Fruit fly (Drosophila melanogaster) whole organism, prepupa: ENCODE measurements around the gene Rpt3R.

Experiments
- Blimp-1 ChIP-seq: fragments of 200-800 bp; sonication (Bioruptor generic); optimal IDR thresholded peaks from 3 replicates; lab custom pipeline; 2017; ENCODE audit warnings: missing biosample characterization, missing genetic modification characterization, mild to moderate bottlenecking, moderate library complexity, missing genetic modification reagents
- CG10631 ChIP-seq: fragments of 200-800 bp; sonication (Bioruptor generic); optimal IDR thresholded peaks from 2 replicates; lab custom pipeline; 2016; ENCODE audit warnings: missing biosample characterization, missing genetic modification characterization
- CG10669 ChIP-seq: fragments of 200-800 bp; sonication (Bioruptor generic); optimal IDR thresholded peaks from 3 replicates; lab custom pipeline; 2018; ENCODE audit warnings: missing biosample characterization, mild to moderate bottlenecking, missing genetic modification characterization, moderate library complexity
- CG11294 ChIP-seq: fragments of 200-800 bp; sonication (Bioruptor generic); IDR thresholded peaks from 2 replicates; pipeline ENCODE4 v1.3.6; 2022; ENCODE audit warnings: missing biosample characterization, missing genetic modification characterization
- CG11902 ChIP-seq: fragments of 200-800 bp; sonication (Bioruptor generic); optimal IDR thresholded peaks from 3 replicates; lab custom pipeline; 2016; ENCODE audit warnings: missing biosample characterization, missing genetic modification characterization
- CG15336 ChIP-seq: fragments of 200-800 bp; sonication (Bioruptor generic); IDR thresholded peaks from 2 replicates; pipeline ENCODE4 v1.3.6; 2022; ENCODE audit warnings: missing biosample characterization, missing genetic modification characterization
- CG1621 ChIP-seq: fragments of 200-800 bp; sonication (Bioruptor generic); optimal IDR thresholded peaks from 3 replicates; lab custom pipeline; 2018; ENCODE audit warnings: missing biosample characterization, mild to moderate bottlenecking, missing genetic modification characterization
- CG16779 ChIP-seq: fragments of 200-800 bp; sonication (Bioruptor generic); optimal IDR thresholded peaks from 3 replicates; lab custom pipeline; 2017; ENCODE audit warnings: missing biosample characterization, mild to moderate bottlenecking, missing genetic modification characterization
- CG3032 ChIP-seq: fragments of 200-800 bp; optimal IDR thresholded peaks from 2 replicates; lab custom pipeline; 2019; ENCODE audit warnings: missing biosample characterization, mild to moderate bottlenecking, missing genetic modification characterization, moderate library complexity
- CG31627 ChIP-seq: fragments of 200-800 bp; sonication (Bioruptor generic); optimal IDR thresholded peaks from 3 replicates; lab custom pipeline; 2016; ENCODE audit warnings: missing biosample characterization, missing genetic modification characterization
- CG32006 ChIP-seq: fragments of 200-800 bp; sonication (Bioruptor generic); optimal IDR thresholded peaks from 3 replicates; lab custom pipeline; 2017; ENCODE audit warnings: missing biosample characterization, mild to moderate bottlenecking, missing genetic modification characterization
- CG34406 ChIP-seq: fragments of 200-800 bp; sonication (Bioruptor generic); optimal IDR thresholded peaks from 3 replicates; lab custom pipeline; 2016; ENCODE audit warnings: missing biosample characterization, missing genetic modification characterization
- CG4318 ChIP-seq: fragments of 200-800 bp; sonication (Bioruptor generic); optimal IDR thresholded peaks from 3 replicates; lab custom pipeline; 2017; ENCODE audit warnings: missing biosample characterization, mild to moderate bottlenecking, missing genetic modification characterization
- CG6163 ChIP-seq: fragments of 200-800 bp; sonication (Bioruptor generic); IDR thresholded peaks from 3 replicates; pipeline ENCODE4 v1.3.6; 2022; ENCODE audit warnings: missing biosample characterization, missing genetic modification characterization
- CG6276 ChIP-seq: fragments of 200-800 bp; sonication (Bioruptor generic); optimal IDR thresholded peaks from 2 replicates; lab custom pipeline; 2017; ENCODE audit warnings: missing biosample characterization, mild to moderate bottlenecking, missing genetic modification characterization
- CG6792 ChIP-seq: fragments of 200-800 bp; sonication (Bioruptor generic); optimal IDR thresholded peaks from 3 replicates; lab custom pipeline; 2016; ENCODE audit warnings: missing biosample characterization, missing genetic modification characterization
- CG6808 ChIP-seq: fragments of 200-800 bp; sonication (Bioruptor generic); optimal IDR thresholded peaks from 3 replicates; lab custom pipeline; 2017; ENCODE audit warnings: missing biosample characterization, missing genetic modification characterization, mild to moderate bottlenecking, moderate library complexity, missing genetic modification reagents
- CG7368 ChIP-seq: fragments of 200-800 bp; sonication (Bioruptor generic); optimal IDR thresholded peaks from 3 replicates; lab custom pipeline; 2016; ENCODE audit warnings: missing biosample characterization, missing genetic modification characterization
- CG8319 ChIP-seq: fragments of 200-800 bp; sonication (Bioruptor generic); optimal IDR thresholded peaks from 3 replicates; lab custom pipeline; 2016; ENCODE audit warnings: missing biosample characterization, missing genetic modification characterization
- CG8632 ChIP-seq: fragments of 200-800 bp; sonication (Bioruptor generic); optimal IDR thresholded peaks from 3 replicates; lab custom pipeline; 2016; ENCODE audit warnings: missing biosample characterization, missing genetic modification characterization
- CG9139 ChIP-seq: fragments of 200-800 bp; sonication (Bioruptor generic); optimal IDR thresholded peaks from 3 replicates; lab custom pipeline; 2017; ENCODE audit warnings: missing biosample characterization, mild to moderate bottlenecking, missing genetic modification characterization
- Eip75B ChIP-seq: fragments of 200-800 bp; sonication (Bioruptor generic); optimal IDR thresholded peaks from 3 replicates; lab custom pipeline; 2016; ENCODE audit warnings: missing biosample characterization, missing genetic modification characterization
- Eip78C ChIP-seq: fragments of 200-800 bp; sonication (Bioruptor generic); peaks from one replicate; lab custom pipeline; 2016; ENCODE audit warnings: missing biosample characterization, missing genetic modification characterization
- Eip93F ChIP-seq: fragments of 200-800 bp; sonication (Bioruptor generic); optimal IDR thresholded peaks from 2 replicates; lab custom pipeline; 2016; ENCODE audit warnings: missing biosample characterization, mild to moderate bottlenecking, missing genetic modification characterization
- Ets21C ChIP-seq: fragments of 200-800 bp; sonication (Bioruptor generic); optimal IDR thresholded peaks from 3 replicates; lab custom pipeline; 2016; ENCODE audit warnings: missing biosample characterization, missing genetic modification characterization
- Ets96B ChIP-seq: fragments of 200-800 bp; optimal IDR thresholded peaks from 2 replicates; lab custom pipeline; 2019; ENCODE audit warnings: missing biosample characterization, mild to moderate bottlenecking, missing genetic modification characterization, moderate library complexity
- Gug ChIP-seq: fragments of 200-800 bp; sonication (Bioruptor generic); IDR thresholded peaks from 2 replicates; pipeline ENCODE4 v1.3.6; 2022; ENCODE audit warnings: missing biosample characterization, missing genetic modification characterization
- Hr38 ChIP-seq: sonication (Bioruptor generic); optimal IDR thresholded peaks from 2 replicates; lab custom pipeline; 2016; ENCODE audit warnings: missing biosample characterization, missing genetic modification characterization
- Hr39 ChIP-seq: fragments of 200-800 bp; sonication (Bioruptor generic); optimal IDR thresholded peaks from 2 replicates; lab custom pipeline; 2016; ENCODE audit warnings: missing biosample characterization, missing genetic modification characterization
- Met ChIP-seq: fragments of 200-800 bp; sonication (Bioruptor generic); optimal IDR thresholded peaks from 3 replicates; lab custom pipeline; 2016; ENCODE audit warnings: missing biosample characterization, missing genetic modification characterization
- Smox ChIP-seq: fragments of 200-800 bp; sonication (Bioruptor generic); optimal IDR thresholded peaks from 3 replicates; lab custom pipeline; 2016; ENCODE audit warnings: missing biosample characterization, missing genetic modification characterization
- Sox14 ChIP-seq: fragments of 200-800 bp; sonication (Bioruptor generic); optimal IDR thresholded peaks from 3 replicates; lab custom pipeline; 2016; ENCODE audit warnings: missing biosample characterization, missing genetic modification characterization
- Sox15 ChIP-seq: fragments of 200-800 bp; sonication (Bioruptor generic); optimal IDR thresholded peaks from 3 replicates; lab custom pipeline; 2016; ENCODE audit warnings: missing biosample characterization, missing genetic modification characterization
- achi ChIP-seq: fragments of 200-800 bp; sonication (Bioruptor generic); optimal IDR thresholded peaks from 3 replicates; lab custom pipeline; 2016; ENCODE audit warnings: missing biosample characterization, missing genetic modification characterization
- acj6 ChIP-seq: fragments of 200-800 bp; sonication (Bioruptor generic); optimal IDR thresholded peaks from 3 replicates; lab custom pipeline; 2016; ENCODE audit warnings: missing biosample characterization, missing genetic modification characterization
- cyc ChIP-seq: fragments of 200-800 bp; sonication (Bioruptor generic); optimal IDR thresholded peaks from 3 replicates; lab custom pipeline; 2016; ENCODE audit warnings: missing biosample characterization, missing genetic modification characterization
- dac ChIP-seq: fragments of 200-800 bp; sonication (Bioruptor generic); optimal IDR thresholded peaks from 2 replicates; lab custom pipeline; 2017; ENCODE audit warnings: missing biosample characterization, mild to moderate bottlenecking, missing genetic modification characterization
- dsx ChIP-seq: fragments of 200-800 bp; optimal IDR thresholded peaks from 3 replicates; lab custom pipeline; 2019; ENCODE audit warnings: missing biosample characterization, mild to moderate bottlenecking, missing genetic modification characterization, moderate library complexity; ENCODE audit not compliant: poor library complexity, severe bottlenecking
- eg ChIP-seq: fragments of 200-800 bp; sonication (Bioruptor generic); IDR thresholded peaks from 3 replicates; pipeline ENCODE4 v1.3.6; 2022; ENCODE audit warnings: missing biosample characterization, missing genetic modification characterization
- fd59A ChIP-seq: fragments of 200-800 bp; sonication (Bioruptor generic); optimal IDR thresholded peaks from 2 replicates; lab custom pipeline; 2017; ENCODE audit warnings: missing biosample characterization, mild to moderate bottlenecking, missing genetic modification characterization, missing genetic modification reagents
- fkh ChIP-seq: fragments of 200-800 bp; sonication (Bioruptor generic); optimal IDR thresholded peaks from 3 replicates; lab custom pipeline; 2017; ENCODE audit warnings: missing biosample characterization, mild to moderate bottlenecking, missing genetic modification characterization, moderate library complexity
- lz ChIP-seq: fragments of 200-800 bp; sonication (Bioruptor generic); optimal IDR thresholded peaks from 3 replicates; lab custom pipeline; 2016; ENCODE audit warnings: missing biosample characterization, missing genetic modification characterization
- pdm3 ChIP-seq: fragments of 200-800 bp; sonication (Bioruptor generic); optimal IDR thresholded peaks from 3 replicates; lab custom pipeline; 2016; ENCODE audit warnings: missing biosample characterization, missing genetic modification characterization
- salr ChIP-seq, 2 experiments: fragments of 200-800 bp; sonication (Bioruptor generic); optimal IDR thresholded peaks; 3 replicates each; lab custom pipeline; 2016 to 2018; ENCODE audit warnings: missing biosample characterization in 2 of 2, missing genetic modification characterization in 2 of 2, mild to moderate bottlenecking in 1 of 2
- spab ChIP-seq: fragments of 200-800 bp; sonication (Bioruptor generic); optimal IDR thresholded peaks from 2 replicates; lab custom pipeline; 2017; ENCODE audit warnings: missing biosample characterization, mild to moderate bottlenecking, missing genetic modification characterization, missing genetic modification reagents
- ss ChIP-seq, 2 experiments: fragments of 200-800 bp; sonication (Bioruptor generic); optimal IDR thresholded peaks; 2 replicates in 1 of 2; 3 replicates in 1 of 2; lab custom pipeline; 2017 to 2018; ENCODE audit warnings: mild to moderate bottlenecking in 2 of 2, missing biosample characterization in 2 of 2, missing genetic modification characterization in 2 of 2, moderate library complexity in 1 of 2
- svp ChIP-seq: fragments of 200-800 bp; sonication (Bioruptor generic); peaks from one replicate; lab custom pipeline; 2016; ENCODE audit warnings: missing biosample characterization, missing genetic modification characterization
- topi ChIP-seq: fragments of 200-800 bp; sonication (Bioruptor generic); optimal IDR thresholded peaks from 3 replicates; lab custom pipeline; 2016; ENCODE audit warnings: missing biosample characterization, missing genetic modification characterization
- vri ChIP-seq: fragments of 200-800 bp; sonication (Bioruptor generic); optimal IDR thresholded peaks from 3 replicates; lab custom pipeline; 2016; ENCODE audit warnings: missing biosample characterization, mild to moderate bottlenecking, missing genetic modification characterization

Gene Rpt3R

DNA sequence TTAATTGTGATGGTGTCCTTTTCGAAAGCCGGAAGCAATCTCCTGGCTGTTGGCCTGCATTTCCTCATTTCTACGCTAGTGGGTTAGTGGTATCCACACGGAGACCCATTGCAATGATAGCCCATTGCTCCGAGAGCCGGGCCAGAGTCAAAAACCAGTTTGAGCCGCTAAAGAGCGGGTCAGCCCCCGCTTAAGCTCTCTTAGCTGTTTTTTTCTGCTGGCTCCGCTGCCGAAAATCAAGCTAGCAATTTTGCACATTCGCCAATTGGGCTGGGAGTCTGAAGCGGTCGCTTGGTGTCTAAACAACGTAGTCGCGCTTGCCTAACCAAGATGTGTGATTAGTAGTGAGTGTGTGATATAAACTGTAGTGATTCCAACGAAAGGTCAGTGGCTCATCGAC lies 23.5 kb upstream of the Rpt3R start, which contains the start of gene CG12947:
Gene CG12947, plus strand, starts transcription at position 301 of the 400 bp plus-strand sequence.
- TF ChIP-seq Met (no peak), Hr38 (GFP tag; lab: Kevin White, UChicago) (no peak), Ets96B (tag; lab: Kevin White, UChicago) (no peak), Hr39 (GFP tag; lab: Kevin White, UChicago) (no peak), Eip93F (no peak), CG31627 (no peak), CG6276 (GFP tag; lab: Kevin White, UChicago) (peak; percentile 12), spab (GFP tag; lab: Kevin White, UChicago) (no peak), fd59A (no peak), CG8632 (no peak), CG1621 (peak; percentile 1), vri (GFP tag; lab: Kevin White, UChicago) (no peak), eg (GFP tag; lab: Robert Waterston, UW) (0 out of 3 replicates have a peak, but pooled peaks have one; percentile 22), CG15336 (GFP tag; lab: Robert Waterston, UW) (peak; percentile 27; the same call in 1 of the 2 replicates), fkh (GFP tag; lab: Kevin White, UChicago) (no peak), acj6 (GFP tag; lab: Kevin White, UChicago) (no peak), CG32006 (GFP tag; lab: Kevin White, UChicago) (no peak), Eip78C (GFP tag; lab: Kevin White, UChicago) (peak; percentile 65), CG6792 (no peak), Sox14 (no peak), CG8319 (GFP tag; lab: Kevin White, UChicago) (no peak), CG11902 (GFP tag; lab: Kevin White, UChicago) (no peak)

DNA sequence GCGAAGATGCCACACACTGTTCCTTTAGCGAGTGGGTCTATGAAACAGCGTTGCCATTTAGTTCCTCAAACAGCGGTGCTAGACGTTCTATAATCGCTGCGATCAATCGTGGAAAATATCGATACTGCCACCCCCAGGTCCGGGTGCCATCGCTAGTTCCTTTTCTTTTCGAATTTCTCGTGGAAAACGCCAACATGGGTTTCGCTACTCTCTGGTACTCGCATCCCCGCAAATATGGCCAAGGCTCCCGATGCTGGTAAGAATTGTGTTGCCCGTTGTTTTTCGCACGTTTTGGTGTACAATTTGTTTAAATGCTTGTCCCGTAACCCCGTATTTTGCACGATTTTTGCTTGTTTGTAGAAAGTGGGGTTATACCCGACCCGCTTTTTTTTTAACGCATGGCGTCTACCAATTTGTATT lies 21.6 kb upstream of the Rpt3R start, which contains the start of gene RpS29:
Gene RpS29, plus strand, starts transcription at position 102 of the 420 bp plus-strand sequence.
- TF ChIP-seq Met (no peak), CG34406 (GFP tag; lab: Kevin White, UChicago) (peak; percentile 8), achi (peak; percentile 29), vri (GFP tag; lab: Kevin White, UChicago) (peak; percentile 32), CG10631 (GFP tag; lab: Kevin White, UChicago) (peak; percentile 36), Sox14 (peak; percentile 62), CG8632 (no peak), CG7368 (GFP tag; lab: Kevin White, UChicago) (peak; percentile 49), CG10669 (GFP tag; lab: Kevin White, UChicago) (peak; percentile 10), acj6 (GFP tag; lab: Kevin White, UChicago) (peak; percentile 55), Sox15 (peak; percentile 33), dsx (GFP tag; lab: Kevin White, UChicago) (peak; percentile 5), CG16779 (tag; lab: Kevin White, UChicago) (no peak), CG11294 (GFP tag; lab: Robert Waterston, UW) (no peak), svp (GFP tag; lab: Kevin White, UChicago) (peak; percentile 67), CG4318 (GFP tag; lab: Kevin White, UChicago) (no peak), CG6808 (GFP tag; lab: Kevin White, UChicago) (peak; percentile 42), fkh (GFP tag; lab: Kevin White, UChicago) (no peak), lz (GFP tag; lab: Kevin White, UChicago) (peak; percentile 70), Eip75B (peak; percentile 57), CG6163 (GFP tag; lab: Robert Waterston, UW) (peak; percentile 53; the same call in 2 of the 3 replicates), cyc (GFP tag; lab: Kevin White, UChicago) (peak; percentile 73), CG32006 (GFP tag; lab: Kevin White, UChicago) (no peak), dac (GFP tag; lab: Kevin White, UChicago) (no peak), Smox (no peak), salr (GFP tag; optimal IDR thresholded peaks at IDR 0.05; lab: Kevin White, UChicago) (peak in 1 of 2 experiments; percentile 58), ss (GFP tag; optimal IDR thresholded peaks at IDR 0.05; lab: Kevin White, UChicago) (peak; percentile 38 to 71), CG6276 (GFP tag; lab: Kevin White, UChicago) (no peak), Ets21C (no peak), topi (peak; percentile 76), eg (GFP tag; lab: Robert Waterston, UW) (0 out of 3 replicates have a peak, but pooled peaks have one; percentile 44), CG1621 (peak; percentile 72), Hr38 (GFP tag; lab: Kevin White, UChicago) (peak; percentile 4), CG8319 (GFP tag; lab: Kevin White, UChicago) (no peak), CG9139 (GFP tag; lab: Kevin White, UChicago) (peak; percentile 34), Gug (no peak), CG3032 (tag; lab: Kevin White, UChicago) (peak; percentile 47), Blimp-1 (GFP tag; lab: Kevin White, UChicago) (peak; percentile 39), pdm3 (GFP tag; lab: Kevin White, UChicago) (peak; percentile 55)
